Worm (Caenorhabditis elegans): Measurements from ENCODE around the gene nlp-70.

The nlp-70 gene

ce11 chrV:272837-273236 is at the start of gene nlp-70:
Gene nlp-70, minus strand, starts transcription at chrV:272937.
- TF ChIP-seq unc-62 (GFP tag; optimal IDR thresholded peaks at IDR 0.05), result no peak

- no peak for TF ChIP-seq unc-62 (GFP tag; optimal IDR thresholded peaks at IDR 0.05)
These were observed 47.3 kb upstream of the nlp-70 start for ce11 chrV:320009-320408.

ce11 chrV:312421-312820 is 39.7 kb upstream of the nlp-70 start, which contains the start of gene nhr-15:
Gene nhr-15, plus strand, starts transcription at chrV:312721.
- TF ChIP-seq unc-62 (GFP tag; optimal IDR thresholded peaks at IDR 0.05), result no peak

ce11 chrV:311485-312090 is 38.9 kb upstream of the nlp-70 start, which contains the start of gene phf-10:
Gene phf-10, minus strand, starts transcription at chrV:311565.
- TF ChIP-seq unc-62 (GFP tag; optimal IDR thresholded peaks at IDR 0.05), result no peak

- no peak for TF ChIP-seq unc-62 (GFP tag; optimal IDR thresholded peaks at IDR 0.05)
These were observed 31.9 kb upstream of the nlp-70 start, which contains the start of gene F33E11.3 for ce11 chrV:304613-305012. Gene F33E11.3, minus strand, starts transcription at chrV:304713.

- TF ChIP-seq unc-62 (GFP tag; optimal IDR thresholded peaks at IDR 0.05), result no peak
These were observed 30.5 kb upstream of the nlp-70 start for ce11 chrV:303271-303670.

- TF ChIP-seq unc-62 (GFP tag; optimal IDR thresholded peaks at IDR 0.05), result no peak
These were observed 25.7 kb upstream of the nlp-70 start for ce11 chrV:298395-298794.

- no peak for TF ChIP-seq unc-62 (GFP tag; optimal IDR thresholded peaks at IDR 0.05)
These were observed 24.8 kb upstream of the nlp-70 start, which contains the start of gene F33E11.2 for ce11 chrV:297424-297991. Gene F33E11.2, plus strand, starts transcription at chrV:297947.

- TF ChIP-seq unc-62 (GFP tag; optimal IDR thresholded peaks at IDR 0.05), result no peak
These were observed 23.1 kb upstream of the nlp-70 start for ce11 chrV:295802-296201.

ce11 chrV:285298-285697 is 12.6 kb upstream of the nlp-70 start:
- TF ChIP-seq unc-62 (GFP tag; optimal IDR thresholded peaks at IDR 0.05), result no peak

ce11 chrV:284808-285207 is 12.1 kb upstream of the nlp-70 start:
- no peak for TF ChIP-seq unc-62 (GFP tag; optimal IDR thresholded peaks at IDR 0.05)

ce11 chrV:283953-284352 is 11.2 kb upstream of the nlp-70 start:
- no peak for TF ChIP-seq unc-62 (GFP tag; optimal IDR thresholded peaks at IDR 0.05)

ce11 chrV:281616-282015 is 8.9 kb upstream of the nlp-70 start, which contains the start of gene npr-5:
Gene npr-5, minus strand, starts transcription at chrV:281716.
- TF ChIP-seq unc-62 (GFP tag; optimal IDR thresholded peaks at IDR 0.05), result no peak

ce11 chrV:281111-281510 is 8.4 kb upstream of the nlp-70 start:
- no peak for TF ChIP-seq unc-62 (GFP tag; optimal IDR thresholded peaks at IDR 0.05)

- no peak for TF ChIP-seq unc-62 (GFP tag; optimal IDR thresholded peaks at IDR 0.05)
These were observed 4.7 kb downstream of the nlp-70 start, which contains the start of gene lgc-26 for ce11 chrV:268007-268406. Gene lgc-26, plus strand, starts transcription at chrV:268307.

ce11 chrV:260334-260733 is 12.4 kb downstream of the nlp-70 start:
- TF ChIP-seq unc-62 (GFP tag; optimal IDR thresholded peaks at IDR 0.05), result no peak

- TF ChIP-seq unc-62 (GFP tag; optimal IDR thresholded peaks at IDR 0.05), result no peak
These were observed 14.0 kb downstream of the nlp-70 start, which contains the start of gene nhr-204 for ce11 chrV:258730-259129. Gene nhr-204, minus strand, starts transcription at chrV:258830.

Data from whole organism, dauer.